Worm (Caenorhabditis elegans) whole organism, mixed stage, embryonic: ENCODE data around the gene F47H4.2.

Experiments used
- blmp-1 ChIP-seq: fragments of 150-350 bp; optimal IDR thresholded peaks from 2 replicates; lab custom pipeline; 2014; ENCODE audit warnings: missing biosample characterization, missing genetic modification characterization
- ceh-39 ChIP-seq: fragments of 150-350 bp; optimal IDR thresholded peaks from 2 replicates; lab custom pipeline; 2014; ENCODE audit warnings: missing biosample characterization, missing genetic modification characterization
- ceh-43 ChIP-seq: fragments of 200-800 bp; sonication (Bioruptor generic); optimal IDR thresholded peaks from 2 replicates; lab custom pipeline; 2018; ENCODE audit warnings: mild to moderate bottlenecking, missing genetic modification characterization, moderate library complexity, missing compliant biosample characterization
- ceh-83 ChIP-seq: fragments of 200-800 bp; sonication (Bioruptor generic); optimal IDR thresholded peaks from 2 replicates; lab custom pipeline; 2018; ENCODE audit warnings: mild to moderate bottlenecking, missing genetic modification characterization, missing compliant biosample characterization
- ces-1 ChIP-seq: fragments of 150-350 bp; optimal IDR thresholded peaks from 2 replicates; lab custom pipeline; 2014; ENCODE audit warnings: missing biosample characterization, missing genetic modification reagents, missing genetic modification characterization
- cnd-1 ChIP-seq: fragments of 200-800 bp; sonication (Bioruptor generic); optimal IDR thresholded peaks from 2 replicates; lab custom pipeline; 2018; ENCODE audit warnings: mild to moderate bottlenecking, missing genetic modification characterization, missing compliant biosample characterization
- drap-1 ChIP-seq: fragments of 200-800 bp; sonication (Bioruptor generic); optimal IDR thresholded peaks from 3 replicates; lab custom pipeline; 2018; ENCODE audit warnings: mild to moderate bottlenecking, missing genetic modification characterization, missing compliant biosample characterization
- elt-1 ChIP-seq: sonication (generic microtip); optimal IDR thresholded peaks from 2 replicates; lab custom pipeline; 2017; ENCODE audit warnings: missing genetic modification characterization, mild to moderate bottlenecking, missing compliant biosample characterization, antibody characterized with exemption, moderate library complexity, borderline replicate concordance; ENCODE audit not compliant: insufficient read depth
- elt-3 ChIP-seq: fragments of 150-350 bp; optimal IDR thresholded peaks from 2 replicates; lab custom pipeline; 2014; ENCODE audit warnings: missing biosample characterization, missing genetic modification characterization
- flh-1 ChIP-seq: fragments of 200-800 bp; sonication (Bioruptor generic); optimal IDR thresholded peaks from 2 replicates; lab custom pipeline; 2018; ENCODE audit warnings: mild to moderate bottlenecking, missing genetic modification characterization, moderate library complexity, missing compliant biosample characterization
- ham-2 ChIP-seq: fragments of 200-800 bp; sonication (Bioruptor generic); optimal IDR thresholded peaks from 2 replicates; lab custom pipeline; 2018; ENCODE audit warnings: mild to moderate bottlenecking, missing genetic modification characterization, missing compliant biosample characterization
- hlh-1 ChIP-seq: fragments of 150-350 bp; optimal IDR thresholded peaks from 2 replicates; lab custom pipeline; 2014; ENCODE audit warnings: missing biosample characterization, missing genetic modification reagents, missing genetic modification characterization
- lin-13 ChIP-seq: fragments of 150-350 bp; optimal IDR thresholded peaks from 2 replicates; lab custom pipeline; 2014; ENCODE audit warnings: missing biosample characterization, missing genetic modification characterization
- lin-32 ChIP-seq: fragments of 200-800 bp; sonication (Bioruptor generic); optimal IDR thresholded peaks from 2 replicates; lab custom pipeline; 2018; ENCODE audit warnings: mild to moderate bottlenecking, missing genetic modification characterization, missing compliant biosample characterization
- lsy-2 ChIP-seq: fragments of 150-350 bp; optimal IDR thresholded peaks from 2 replicates; lab custom pipeline; 2014; ENCODE audit warnings: missing biosample characterization, missing genetic modification characterization
- mab-5 ChIP-seq: fragments of 150-350 bp; optimal IDR thresholded peaks from 2 replicates; lab custom pipeline; 2014; ENCODE audit warnings: missing biosample characterization, missing genetic modification characterization
- mep-1 ChIP-seq: fragments of 150-350 bp; optimal IDR thresholded peaks from 2 replicates; lab custom pipeline; 2017; ENCODE audit warnings: missing biosample characterization, missing genetic modification reagents, missing genetic modification characterization, inconsistent platforms
- mls-2 ChIP-seq: sonication (generic microtip); optimal IDR thresholded peaks from 2 replicates; lab custom pipeline; 2016; ENCODE audit warnings: mild to moderate bottlenecking, missing genetic modification characterization, moderate library complexity, missing compliant biosample characterization
- nhr-12 ChIP-seq: fragments of 150-350 bp; optimal IDR thresholded peaks from 2 replicates; lab custom pipeline; 2014; ENCODE audit warnings: missing biosample characterization, missing genetic modification characterization
- nhr-2 ChIP-seq: fragments of 150-350 bp; optimal IDR thresholded peaks from 2 replicates; lab custom pipeline; 2014; ENCODE audit warnings: missing biosample characterization, missing genetic modification characterization
- nhr-237 ChIP-seq: fragments of 150-350 bp; optimal IDR thresholded peaks from 2 replicates; lab custom pipeline; 2014; ENCODE audit warnings: missing biosample characterization, missing genetic modification characterization
- nhr-28 ChIP-seq: fragments of 150-350 bp; optimal IDR thresholded peaks from 2 replicates; lab custom pipeline; 2014; ENCODE audit warnings: missing biosample characterization, missing genetic modification characterization
- pha-4 ChIP-seq: fragments of 150-350 bp; optimal IDR thresholded peaks from 2 replicates; lab custom pipeline; 2018; ENCODE audit warnings: missing biosample characterization, missing genetic modification reagents, missing genetic modification characterization
- sem-2 ChIP-seq: fragments of 200-800 bp; sonication (Bioruptor generic); optimal IDR thresholded peaks from 2 replicates; lab custom pipeline; 2018; ENCODE audit warnings: mild to moderate bottlenecking, missing genetic modification characterization, missing compliant biosample characterization
- snpc-4 ChIP-seq: fragments of 150-350 bp; optimal IDR thresholded peaks from 2 replicates; lab custom pipeline; 2014; ENCODE audit warnings: missing biosample characterization, missing genetic modification characterization
- sptf-1 ChIP-seq: sonication (generic microtip); optimal IDR thresholded peaks from 2 replicates; lab custom pipeline; 2017; ENCODE audit warnings: mild to moderate bottlenecking, missing genetic modification characterization, moderate library complexity, missing compliant biosample characterization
- tbx-8 ChIP-seq: fragments of 200-800 bp; sonication (Bioruptor generic); optimal IDR thresholded peaks from 2 replicates; lab custom pipeline; 2018; ENCODE audit warnings: mild to moderate bottlenecking, missing genetic modification characterization, moderate library complexity, missing compliant biosample characterization
- unc-120 ChIP-seq: sonication (generic microtip); optimal IDR thresholded peaks from 2 replicates; lab custom pipeline; 2017; ENCODE audit warnings: missing genetic modification characterization, missing compliant biosample characterization; ENCODE audit not compliant: poor library complexity, severe bottlenecking
- unc-62 ChIP-seq: fragments of 150-350 bp; optimal IDR thresholded peaks from 2 replicates; lab custom pipeline; 2014; ENCODE audit warnings: missing biosample characterization, missing genetic modification reagents, missing genetic modification characterization
- zip-8 ChIP-seq: fragments of 150-350 bp; optimal IDR thresholded peaks from 2 replicates; lab custom pipeline; 2014; ENCODE audit warnings: missing biosample characterization, missing genetic modification characterization
- ztf-11 ChIP-seq: fragments of 150-350 bp; optimal IDR thresholded peaks from 2 replicates; lab custom pipeline; 2014; ENCODE audit warnings: missing biosample characterization, missing genetic modification characterization

Gene F47H4.2

DNA sequence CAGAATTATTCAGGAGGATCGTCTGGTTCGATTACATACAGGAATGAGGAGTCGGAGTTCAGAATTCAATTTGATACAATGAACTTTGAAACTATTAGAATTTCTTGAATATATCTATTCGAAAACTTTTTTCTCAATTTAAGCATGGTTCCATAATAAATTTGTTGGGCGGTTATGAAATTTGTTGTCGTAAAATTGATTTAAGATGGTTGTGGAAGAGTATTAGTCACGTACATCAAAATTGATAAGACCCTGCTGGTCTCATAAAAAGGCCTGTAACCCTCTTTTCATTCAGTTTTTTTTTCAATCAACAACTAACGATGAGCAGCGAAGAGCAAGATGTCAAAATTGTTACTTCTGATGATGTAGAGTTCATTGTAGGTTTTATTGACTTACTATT is 5.5 kb upstream of the F47H4.2 start, which contains the start of gene skr-5:
Gene skr-5 (plus strand): TSS at position 301 of the 400 bp plus-strand sequence.
- no peak for TF ChIP-seq ham-2 (GFP tag; lab: Kevin White, UChicago)

DNA sequence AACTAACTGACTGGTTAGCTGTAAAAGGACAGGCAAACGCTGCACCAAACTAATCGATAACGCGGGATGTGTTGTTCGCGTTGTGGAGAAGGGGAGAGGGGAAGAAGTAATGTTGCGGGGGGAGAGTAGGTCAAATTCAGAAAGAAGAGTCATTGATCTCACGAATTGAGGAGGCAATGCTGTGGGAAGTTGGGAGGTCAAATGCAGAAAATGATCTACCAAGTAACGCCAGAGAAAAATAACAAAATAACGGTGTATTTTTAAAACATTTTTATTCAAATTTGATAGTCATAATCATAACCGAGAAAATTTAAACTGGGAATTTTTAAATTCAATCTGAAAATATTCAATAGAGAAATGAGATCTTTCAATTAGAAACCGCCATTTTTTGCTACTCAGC is 3.0 kb upstream of the F47H4.2 start, which contains the start of gene lsy-27:
Gene lsy-27 (minus strand): TSS at position 101 of the 400 bp plus-strand sequence.
- TF ChIP-seq blmp-1 (tag; lab: Kevin White, UChicago) = no peak
- TF ChIP-seq ceh-39 (tag; lab: Kevin White, UChicago) = no peak
- TF ChIP-seq nhr-12 = no peak
- TF ChIP-seq mls-2 (tag; lab: Kevin White, UChicago) = no peak
- no peak for TF ChIP-seq elt-1 (tag; lab: Kevin White, UChicago)
- TF ChIP-seq lin-32 (GFP tag; lab: Kevin White, UChicago) = no peak

DNA sequence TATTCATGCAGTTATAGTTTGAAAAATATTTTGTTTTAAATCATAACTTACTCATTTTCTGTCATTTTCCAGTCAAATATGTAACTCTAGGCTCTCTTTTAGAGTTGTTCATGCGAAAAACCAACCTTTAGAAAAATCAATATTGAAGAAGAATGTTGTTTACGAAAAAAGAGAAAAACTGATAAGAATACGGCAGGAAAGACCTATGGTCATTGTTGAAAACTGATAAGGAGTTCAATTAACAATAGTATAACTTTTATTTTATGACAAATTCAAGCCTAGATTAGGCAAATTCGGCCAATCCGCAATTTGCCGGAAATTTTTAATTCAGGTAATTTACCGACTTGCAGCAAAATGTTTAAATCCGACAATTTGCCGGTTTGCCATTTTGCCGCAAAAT is 23.5 kb downstream of the F47H4.2 start, which contains the start of gene Y20C6A.1:
Gene Y20C6A.1 (minus strand): TSS at position 107 of the 400 bp plus-strand sequence.
- TF ChIP-seq cnd-1 (tag; lab: Kevin White, UChicago) (no peak), pha-4 (tag; lab: Kevin White, UChicago) (no peak), zip-8 (no peak), lsy-2 (no peak), ces-1 (no peak), mep-1 (tag; lab: Kevin White, UChicago) (no peak), elt-3 (no peak), ham-2 (GFP tag; lab: Kevin White, UChicago) (no peak), mls-2 (tag; lab: Kevin White, UChicago) (no peak), ztf-11 (tag; lab: Kevin White, UChicago) (no peak), ceh-43 (GFP tag; lab: Kevin White, UChicago) (no peak), nhr-28 (tag; lab: Kevin White, UChicago) (no peak), ceh-83 (GFP tag; lab: Kevin White, UChicago) (no peak), unc-120 (tag; lab: Kevin White, UChicago) (no peak)

DNA sequence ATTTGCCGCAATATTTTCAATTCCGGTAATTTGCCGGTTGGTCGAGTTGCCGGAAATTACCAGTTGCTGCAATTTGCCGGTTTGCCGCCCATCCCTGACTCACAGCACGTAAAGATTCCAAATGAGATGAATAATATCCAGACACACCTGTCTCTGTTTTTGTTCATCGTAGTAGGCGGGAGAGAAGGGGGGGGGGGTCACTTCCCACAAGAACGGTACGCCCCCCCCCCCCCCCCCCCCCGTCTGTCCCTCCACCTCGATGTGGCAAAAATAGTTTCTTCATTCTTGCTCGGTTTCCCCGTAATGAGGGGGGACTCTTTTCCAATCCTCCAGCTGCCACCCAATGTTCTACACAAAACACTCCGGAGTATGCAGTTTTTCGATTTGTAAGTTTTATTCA is 24.0 kb downstream of the F47H4.2 start, which contains the start of gene fbxb-7:
Gene fbxb-7 (plus strand): TSS at position 267 of the 400 bp plus-strand sequence.
- TF ChIP-seq drap-1 (GFP tag; lab: Kevin White, UChicago) (peak; percentile 53), nhr-237 (no peak)
- TF ChIP-seq, all 35 proteins: peak for 1

DNA sequence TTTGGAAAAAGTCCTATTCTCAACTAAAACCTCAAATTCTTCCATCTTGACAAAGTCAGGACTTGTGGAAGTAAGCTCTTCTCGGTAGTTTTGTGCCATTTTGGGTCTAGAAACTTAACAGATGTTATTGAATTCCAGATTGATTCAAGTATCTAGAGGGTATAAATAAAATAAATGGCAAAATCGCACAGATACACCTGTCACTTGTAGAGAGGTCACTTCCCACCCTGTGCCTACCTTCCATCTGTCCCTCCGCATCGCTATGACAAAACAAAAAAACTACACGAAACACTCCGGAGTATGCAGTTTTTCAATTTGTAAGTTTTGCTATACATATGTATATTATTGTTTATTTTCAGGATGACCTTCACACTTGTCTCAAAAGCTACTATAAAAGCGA is 26.8 kb downstream of the F47H4.2 start, which contains the start of gene Y20C6A.4:
Gene Y20C6A.4 (plus strand): TSS at position 301 of the 400 bp plus-strand sequence.
- TF ChIP-seq nhr-2 (tag; lab: Kevin White, UChicago) = no peak
- TF ChIP-seq nhr-28 (tag; lab: Kevin White, UChicago) = no peak
- no peak for TF ChIP-seq elt-1 (tag; lab: Kevin White, UChicago)
- no peak for TF ChIP-seq lin-32 (GFP tag; lab: Kevin White, UChicago)
- no peak for TF ChIP-seq nhr-12
- TF ChIP-seq lin-13 (tag; lab: Kevin White, UChicago) = no peak
- no peak for TF ChIP-seq ztf-11 (tag; lab: Kevin White, UChicago)
- TF ChIP-seq tbx-8 (GFP tag; lab: Kevin White, UChicago) = no peak
- no peak for TF ChIP-seq blmp-1 (tag; lab: Kevin White, UChicago)
- TF ChIP-seq ces-1 = no peak
- no peak for TF ChIP-seq lsy-2
- no peak for TF ChIP-seq sptf-1
- no peak for TF ChIP-seq mls-2 (tag; lab: Kevin White, UChicago)
- TF ChIP-seq unc-120 (tag; lab: Kevin White, UChicago) = no peak
- no peak for TF ChIP-seq mab-5 (tag; lab: Kevin White, UChicago)
- TF ChIP-seq drap-1 (GFP tag; lab: Kevin White, UChicago) = no peak
- no peak for TF ChIP-seq nhr-237
- TF ChIP-seq ceh-83 (GFP tag; lab: Kevin White, UChicago) = no peak
- no peak for TF ChIP-seq cnd-1 (tag; lab: Kevin White, UChicago)
- TF ChIP-seq snpc-4 (tag; lab: Kevin White, UChicago) = no peak

DNA sequence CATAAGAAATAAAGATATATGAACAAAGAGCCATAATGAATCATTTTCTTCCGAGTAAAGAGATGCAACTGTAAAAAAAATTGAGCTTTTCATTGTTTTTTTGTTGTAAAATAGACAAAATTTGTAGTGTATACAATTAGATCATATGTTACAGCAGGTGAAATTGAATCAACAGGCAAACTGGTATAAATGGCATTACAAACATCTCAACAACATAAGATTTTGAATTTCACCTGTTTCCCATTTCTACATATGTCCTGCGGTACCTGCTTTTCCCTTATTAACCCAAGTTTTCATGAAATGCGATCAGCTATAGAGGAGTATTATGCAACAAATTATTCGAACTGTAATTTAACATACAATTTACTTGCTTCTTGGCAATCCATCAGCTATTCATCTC is 42.3 kb downstream of the F47H4.2 start, which contains the start of gene srh-120:
Gene srh-120 (plus strand): TSS at position 301 of the 400 bp plus-strand sequence.
- TF ChIP-seq unc-62 (GFP tag; lab: Kevin White, UChicago) (no peak), flh-1 (GFP tag; lab: Kevin White, UChicago) (no peak), hlh-1 (tag; lab: Kevin White, UChicago) (no peak), drap-1 (GFP tag; lab: Kevin White, UChicago) (no peak), snpc-4 (tag; lab: Kevin White, UChicago) (no peak), ceh-43 (GFP tag; lab: Kevin White, UChicago) (no peak), ztf-11 (tag; lab: Kevin White, UChicago) (no peak), nhr-28 (tag; lab: Kevin White, UChicago) (no peak), blmp-1 (tag; lab: Kevin White, UChicago) (no peak), mab-5 (tag; lab: Kevin White, UChicago) (no peak), lsy-2 (no peak), mep-1 (tag; lab: Kevin White, UChicago) (no peak), nhr-2 (tag; lab: Kevin White, UChicago) (no peak), sem-2 (no peak), tbx-8 (GFP tag; lab: Kevin White, UChicago) (no peak), nhr-12 (no peak), lin-13 (tag; lab: Kevin White, UChicago) (no peak), ceh-39 (tag; lab: Kevin White, UChicago) (no peak), lin-32 (GFP tag; lab: Kevin White, UChicago) (no peak), pha-4 (tag; lab: Kevin White, UChicago) (no peak)
